Worm (Caenorhabditis elegans) whole organism, late embryonic: Measurements from ENCODE around the gene thn-1.

Source experiments
- C38D4.7 ChIP-seq: fragments of 200-800 bp; sonication (Bioruptor generic); optimal IDR thresholded peaks from 2 replicates; lab custom pipeline; 2018; ENCODE audit warnings: mild to moderate bottlenecking, missing genetic modification characterization, moderate library complexity, missing compliant biosample characterization
- F13H6.1 ChIP-seq: sonication (generic microtip); optimal IDR thresholded peaks from 2 replicates; lab custom pipeline; 2016; ENCODE audit warnings: missing genetic modification characterization, missing compliant biosample characterization
- ama-1 ChIP-seq: fragments of 150-350 bp; optimal IDR thresholded peaks from 2 replicates; lab custom pipeline; 2014
- che-1 ChIP-seq: sonication (generic microtip); optimal IDR thresholded peaks from 2 replicates; lab custom pipeline; 2016; ENCODE audit warnings: mild to moderate bottlenecking, missing genetic modification characterization, missing compliant biosample characterization
- fkh-10 ChIP-seq: fragments of 150-350 bp; optimal IDR thresholded peaks from 2 replicates; lab custom pipeline; 2014; ENCODE audit warnings: missing biosample characterization, missing genetic modification reagents, missing genetic modification characterization
- hlh-15 ChIP-seq: sonication (generic microtip); optimal IDR thresholded peaks from 2 replicates; lab custom pipeline; 2016; ENCODE audit warnings: missing genetic modification characterization, missing compliant biosample characterization
- hlh-8 ChIP-seq: sonication (generic microtip); optimal IDR thresholded peaks from 2 replicates; lab custom pipeline; 2016; ENCODE audit warnings: missing genotype, missing genetic modification characterization, missing compliant biosample characterization
- lin-11 ChIP-seq: fragments of 200-800 bp; sonication (Bioruptor generic); optimal IDR thresholded peaks from 2 replicates; lab custom pipeline; 2018; ENCODE audit warnings: mild to moderate bottlenecking, missing genetic modification characterization, missing compliant biosample characterization
- nfya-1 ChIP-seq: sonication (generic microtip); optimal IDR thresholded peaks from 2 replicates; lab custom pipeline; 2017; ENCODE audit warnings: missing genetic modification characterization, mild to moderate bottlenecking, missing compliant biosample characterization, antibody characterized with exemption, moderate library complexity
- npax-4 ChIP-seq: sonication (generic microtip); optimal IDR thresholded peaks from 2 replicates; lab custom pipeline; 2016; ENCODE audit warnings: missing genetic modification characterization, missing compliant biosample characterization
- pax-1 ChIP-seq: fragments of 150-350 bp; optimal IDR thresholded peaks from 2 replicates; lab custom pipeline; 2014; ENCODE audit warnings: missing biosample characterization, missing genetic modification characterization
- pha-4 ChIP-seq: fragments of 150-350 bp; optimal IDR thresholded peaks from 2 replicates; lab custom pipeline; 2018; ENCODE audit warnings: missing biosample characterization, missing genetic modification reagents, missing genetic modification characterization
- pqm-1 ChIP-seq: sonication (generic microtip); optimal IDR thresholded peaks from 2 replicates; lab custom pipeline; 2016; ENCODE audit warnings: missing genetic modification characterization, missing compliant biosample characterization
- unc-86 ChIP-seq: sonication (generic microtip); optimal IDR thresholded peaks from 2 replicates; lab custom pipeline; 2016; ENCODE audit warnings: missing genetic modification characterization, missing compliant biosample characterization

ce11 chrIV:12417536-12418195, 37.8 kb downstream of the thn-1 start, which contains the start of gene F08G5.3:
- TF ChIP-seq pha-4, result no peak
- TF ChIP-seq hlh-15, result no peak
- TF ChIP-seq ama-1 (lab: Kevin White, UChicago), result no peak
- TF ChIP-seq C38D4.7 (GFP tag; lab: Kevin White, UChicago), result peak; percentile 37
- TF ChIP-seq pqm-1, result no peak
- no peak for TF ChIP-seq hlh-8 (tag; lab: Kevin White, UChicago)
- no peak for TF ChIP-seq fkh-10 (GFP tag; lab: Kevin White, UChicago)
- no peak for TF ChIP-seq che-1
- no peak for TF ChIP-seq pax-1 (tag; lab: Kevin White, UChicago)
- no peak for TF ChIP-seq F13H6.1 (tag; lab: Kevin White, UChicago)
- no peak for TF ChIP-seq lin-11 (tag; lab: Kevin White, UChicago)
- TF ChIP-seq nfya-1 (tag; lab: Kevin White, UChicago), result no peak
- TF ChIP-seq unc-86, result no peak
- TF ChIP-seq npax-4 (tag; lab: Kevin White, UChicago), result peak; percentile 20
